Worm (Caenorhabditis elegans) whole organism, L4 larva: ENCODE results near the gene Y34B4A.2.
A peak's percentile ranks its signal among the peaks of the same experiment; 100 is the strongest.

Experiments used
- D1046.2 ChIP-seq: fragments of 200-800 bp; sonication (Bioruptor generic); IDR thresholded peaks from 2 replicates; pipeline ENCODE4 v1.3.6; 2022; ENCODE audit warnings: missing genetic modification characterization, missing compliant biosample characterization
- F10B5.3 ChIP-seq: sonication (generic microtip); optimal IDR thresholded peaks from 2 replicates; lab custom pipeline; 2016; ENCODE audit warnings: mild to moderate bottlenecking, missing genetic modification characterization, missing compliant biosample characterization
- F37D6.2 ChIP-seq: sonication (generic microtip); optimal IDR thresholded peaks from 2 replicates; lab custom pipeline; 2016; ENCODE audit warnings: mild to moderate bottlenecking, missing genetic modification characterization, missing compliant biosample characterization
- F44E2.7 ChIP-seq: fragments of 200-800 bp; sonication (Bioruptor generic); IDR thresholded peaks from 2 replicates; pipeline ENCODE4 v2.1.2; 2022; ENCODE audit warnings: missing genetic modification characterization, missing compliant biosample characterization
- aha-1 ChIP-seq: fragments of 150-350 bp; peaks from one replicate; lab custom pipeline; 2014; ENCODE audit warnings: missing biosample characterization, missing genetic modification characterization
- arid-1 ChIP-seq: fragments of 200-800 bp; sonication (Bioruptor generic); conservative IDR thresholded peaks from 2 replicates; pipeline ENCODE4 v1.3.6; 2022; ENCODE audit warnings: missing genetic modification reagents, missing genetic modification characterization, missing compliant biosample characterization
- daf-16 ChIP-seq, 3 experiments: sonication (generic microtip); optimal IDR thresholded peaks; 2 replicates each; lab custom pipeline; 2016 to 2017; ENCODE audit warnings: missing genetic modification characterization in 3 of 3, missing genetic modification reagents in 3 of 3, mild to moderate bottlenecking in 2 of 3, missing compliant biosample characterization in 2 of 3, missing biosample characterization in 1 of 3, moderate library complexity in 1 of 3
- daf-8 ChIP-seq: fragments of 200-800 bp; sonication (Bioruptor generic); IDR thresholded peaks from 2 replicates; pipeline ENCODE4 v1.3.6; 2022; ENCODE audit warnings: missing genetic modification characterization, missing compliant biosample characterization
- dmd-6 ChIP-seq: fragments of 200-800 bp; sonication (Bioruptor generic); IDR thresholded peaks from 2 replicates; pipeline ENCODE4 v1.3.6; 2022; ENCODE audit warnings: missing genetic modification reagents, missing genetic modification characterization, missing compliant biosample characterization
- dve-1 ChIP-seq: sonication (generic microtip); optimal IDR thresholded peaks from 2 replicates; lab custom pipeline; 2017; ENCODE audit warnings: antibody characterized with exemption, mild to moderate bottlenecking, missing genetic modification characterization, missing compliant biosample characterization; ENCODE audit not compliant: insufficient read depth
- fkh-10 ChIP-seq: fragments of 150-350 bp; optimal IDR thresholded peaks from 2 replicates; lab custom pipeline; 2014; ENCODE audit warnings: missing biosample characterization, missing genetic modification reagents, missing genetic modification characterization
- fos-1 ChIP-seq: fragments of 150-350 bp; optimal IDR thresholded peaks from 2 replicates; lab custom pipeline; 2014; ENCODE audit warnings: missing biosample characterization, missing genetic modification characterization
- hlh-11 ChIP-seq: fragments of 200-800 bp; sonication (Bioruptor generic); optimal IDR thresholded peaks from 2 replicates; lab custom pipeline; 2018; ENCODE audit warnings: mild to moderate bottlenecking, missing genetic modification characterization, missing compliant biosample characterization
- hlh-30 ChIP-seq: sonication (generic microtip); optimal IDR thresholded peaks from 2 replicates; lab custom pipeline; 2017; ENCODE audit warnings: antibody characterized with exemption, mild to moderate bottlenecking, missing genetic modification characterization, missing compliant biosample characterization; ENCODE audit not compliant: insufficient read depth
- jun-1 ChIP-seq: fragments of 150-350 bp; optimal IDR thresholded peaks from 2 replicates; lab custom pipeline; 2014; ENCODE audit warnings: missing biosample characterization, missing genetic modification reagents, missing genetic modification characterization
- lin-1 ChIP-seq: fragments of 200-800 bp; sonication (Bioruptor generic); IDR thresholded peaks from 2 replicates; pipeline ENCODE4 v1.3.6; 2022; ENCODE audit warnings: missing genetic modification reagents, missing genetic modification characterization, missing compliant biosample characterization
- lin-13 ChIP-seq: fragments of 150-350 bp; optimal IDR thresholded peaks from 2 replicates; lab custom pipeline; 2014; ENCODE audit warnings: missing biosample characterization, missing genetic modification reagents, missing genetic modification characterization
- lsy-2 ChIP-seq, 2 experiments: fragments of 150-350 bp in 1 of 2; sonication (generic microtip) in 1 of 2; optimal IDR thresholded peaks; 2 replicates each; lab custom pipeline; 2014 to 2017; ENCODE audit warnings: missing biosample characterization in 2 of 2, missing genetic modification characterization in 2 of 2
- mdl-1 ChIP-seq, 2 experiments: fragments of 150-350 bp in 1 of 2; sonication (generic microtip) in 1 of 2; optimal IDR thresholded peaks; 2 replicates each; lab custom pipeline; 2014 to 2017; ENCODE audit warnings: missing biosample characterization in 2 of 2, missing genetic modification characterization in 2 of 2
- mep-1 ChIP-seq: fragments of 150-350 bp; sonication (generic microtip); optimal IDR thresholded peaks from 3 replicates; lab custom pipeline; 2014; ENCODE audit warnings: missing biosample characterization, missing genetic modification characterization
- mes-2 ChIP-seq: sonication (generic microtip); optimal IDR thresholded peaks from 2 replicates; lab custom pipeline; 2016; ENCODE audit warnings: missing genotype, mild to moderate bottlenecking, missing genetic modification characterization, missing compliant biosample characterization; ENCODE audit not compliant: poor library complexity, severe bottlenecking
- mxl-3 ChIP-seq: fragments of 200-800 bp; sonication (Bioruptor generic); optimal IDR thresholded peaks from 2 replicates; lab custom pipeline; 2018; ENCODE audit warnings: mild to moderate bottlenecking, missing genetic modification characterization, missing compliant biosample characterization
- nhr-237 ChIP-seq: sonication (generic microtip); optimal IDR thresholded peaks from 2 replicates; lab custom pipeline; 2017; ENCODE audit warnings: missing biosample characterization, missing genetic modification characterization
- nhr-28 ChIP-seq: fragments of 150-350 bp; optimal IDR thresholded peaks from 2 replicates; lab custom pipeline; 2014; ENCODE audit warnings: missing biosample characterization, missing genetic modification characterization
- php-3 ChIP-seq: fragments of 200-800 bp; sonication (Bioruptor generic); IDR thresholded peaks from 2 replicates; pipeline ENCODE4 v1.3.6; 2022; ENCODE audit warnings: missing genetic modification reagents, missing genetic modification characterization, missing compliant biosample characterization
- pqm-1 ChIP-seq: sonication (generic microtip); optimal IDR thresholded peaks from 2 replicates; lab custom pipeline; 2017; ENCODE audit warnings: missing biosample characterization, missing genetic modification characterization
- sdz-12 ChIP-seq: fragments of 200-800 bp; sonication (Bioruptor generic); optimal IDR thresholded peaks from 2 replicates; lab custom pipeline; 2018; ENCODE audit warnings: mild to moderate bottlenecking, missing genetic modification characterization, missing compliant biosample characterization
- spr-1 ChIP-seq: sonication (generic microtip); optimal IDR thresholded peaks from 2 replicates; lab custom pipeline; 2016; ENCODE audit warnings: mild to moderate bottlenecking, missing genetic modification characterization, missing compliant biosample characterization
- tag-97 ChIP-seq: fragments of 200-800 bp; sonication (Bioruptor generic); IDR thresholded peaks from 2 replicates; pipeline ENCODE4 v1.3.6; 2022; ENCODE audit warnings: missing genetic modification characterization, missing compliant biosample characterization
- tra-1 ChIP-seq: fragments of 200-800 bp; sonication (Bioruptor generic); IDR thresholded peaks from 2 replicates; pipeline ENCODE4 v1.3.6; 2022; ENCODE audit warnings: missing genetic modification reagents, missing genetic modification characterization, missing compliant biosample characterization
- unc-62 ChIP-seq, 3 experiments: fragments of 150-350 bp in 1 of 3; sonication (generic microtip); optimal IDR thresholded peaks in 2 of 3; peaks in 1 of 3; 1 replicate in 1 of 3; 2 replicates in 2 of 3; lab custom pipeline; 2014 to 2017; ENCODE audit warnings: missing biosample characterization in 3 of 3, missing genetic modification characterization in 3 of 3, missing genetic modification reagents in 3 of 3, missing genotype in 1 of 3
- zfp-3 ChIP-seq: fragments of 200-800 bp; sonication (Bioruptor generic); conservative IDR thresholded peaks from 2 replicates; pipeline ENCODE4 v1.3.6; 2022; ENCODE audit warnings: missing genetic modification reagents, missing genetic modification characterization, missing compliant biosample characterization

Y34B4A.2 gene

ce11 chrX:5248754-5249153 is 30.5 kb upstream of the Y34B4A.2 start:
- TF ChIP-seq fkh-10 (GFP tag; lab: Kevin White, UChicago) (no peak), aha-1 (peak; percentile 63)
- TF ChIP-seq, all 104 proteins: peak for 1

ce11 chrX:5249603-5250002 is 29.7 kb upstream of the Y34B4A.2 start, which contains the start of gene Y34B4A.10:
Y34B4A.10 (plus strand) TSS chrX:5249903.
- TF ChIP-seq unc-62 (GFP tag; optimal IDR thresholded peaks at IDR 0.05 in 1 of 2; lab: Kevin White, UChicago) = peak in 1 of 2 experiments; percentile 6
- no peak for TF ChIP-seq unc-62 (tag; optimal IDR thresholded peaks at IDR 0.05; lab: Kevin White, UChicago)
- no peak for TF ChIP-seq D1046.2 (GFP tag; lab: Robert Waterston, UW)

- TF ChIP-seq pqm-1 (tag; lab: Kevin White, UChicago) (peak; percentile 83), dve-1 (tag; lab: Kevin White, UChicago) (peak; percentile 33), mes-2 (tag; lab: Kevin White, UChicago) (peak; percentile 41), daf-16 (GFP tag; optimal IDR thresholded peaks at IDR 0.05; lab: Kevin White, UChicago) (no peak), daf-16 (tag; optimal IDR thresholded peaks at IDR 0.05; lab: Kevin White, UChicago) (peak; percentile 69), mxl-3 (peak; percentile 36), hlh-11 (peak; percentile 75), mdl-1 (tag; optimal IDR thresholded peaks at IDR 0.05; lab: Kevin White, UChicago) (peak in 1 of 2 experiments; percentile 21), lsy-2 (tag; optimal IDR thresholded peaks at IDR 0.05; lab: Kevin White, UChicago) (no peak), daf-8 (GFP tag; lab: Robert Waterston, UW) (no peak), F44E2.7 (no peak), lin-1 (GFP tag; lab: Robert Waterston, UW) (peak; percentile 69; the same call in 1 of the 2 replicates), tag-97 (GFP tag; lab: Robert Waterston, UW) (no peak), arid-1 (no peak), hlh-30 (tag; lab: Kevin White, UChicago) (peak; percentile 2), php-3 (GFP tag; lab: Robert Waterston, UW) (peak; percentile 69), F10B5.3 (tag; lab: Kevin White, UChicago) (no peak), dmd-6 (peak; percentile 74), spr-1 (tag; lab: Kevin White, UChicago) (peak; percentile 31), mep-1 (tag; lab: Kevin White, UChicago) (peak; percentile 20), nhr-237 (tag; lab: Kevin White, UChicago) (no peak), F37D6.2 (tag; lab: Kevin White, UChicago) (no peak), nhr-28 (tag; lab: Kevin White, UChicago) (peak; percentile 73), zfp-3 (GFP tag; lab: Robert Waterston, UW) (no peak), D1046.2 (GFP tag; lab: Robert Waterston, UW) (no peak), tra-1 (GFP tag; lab: Robert Waterston, UW) (0 out of 2 replicates have a peak, but pooled peaks have one; percentile 12)
- TF ChIP-seq, all 104 proteins: peak for 15
These were observed 26.5 kb upstream of the Y34B4A.2 start, which contains the start of gene nspg-14 for ce11 chrX:5252798-5253197. nspg-14 (plus strand) TSS chrX:5253047.

- TF ChIP-seq jun-1 (tag; lab: Kevin White, UChicago) (no peak), sdz-12 (GFP tag; lab: Kevin White, UChicago) (no peak), fos-1 (tag; lab: Kevin White, UChicago) (no peak), arid-1 (no peak), pqm-1 (tag; lab: Kevin White, UChicago) (no peak), lin-13 (GFP tag; lab: Kevin White, UChicago) (no peak)
These were observed 24.4 kb upstream of the Y34B4A.2 start, which contains the start of gene nspg-13 for ce11 chrX:5254894-5255293. nspg-13 (plus strand) TSS chrX:5255194.
